Fruit fly (Drosophila melanogaster) whole organism, wandering third instar larva: Measurements from ENCODE around the gene Claspin.

ENCODE experiments used
- Dfd ChIP-seq: fragments of >200 bp; optimal IDR thresholded peaks from 2 replicates; lab custom pipeline; 2017; ENCODE audit warnings: missing biosample characterization, missing genetic modification characterization
- pan ChIP-seq: fragments of >200 bp; optimal IDR thresholded peaks from 2 replicates; lab custom pipeline; 2017
- rgr ChIP-seq: fragments of 200-800 bp; sonication (Bioruptor generic); optimal IDR thresholded peaks from 3 replicates; lab custom pipeline; 2016; ENCODE audit warnings: missing biosample characterization, mild to moderate bottlenecking, missing genetic modification characterization

DNA sequence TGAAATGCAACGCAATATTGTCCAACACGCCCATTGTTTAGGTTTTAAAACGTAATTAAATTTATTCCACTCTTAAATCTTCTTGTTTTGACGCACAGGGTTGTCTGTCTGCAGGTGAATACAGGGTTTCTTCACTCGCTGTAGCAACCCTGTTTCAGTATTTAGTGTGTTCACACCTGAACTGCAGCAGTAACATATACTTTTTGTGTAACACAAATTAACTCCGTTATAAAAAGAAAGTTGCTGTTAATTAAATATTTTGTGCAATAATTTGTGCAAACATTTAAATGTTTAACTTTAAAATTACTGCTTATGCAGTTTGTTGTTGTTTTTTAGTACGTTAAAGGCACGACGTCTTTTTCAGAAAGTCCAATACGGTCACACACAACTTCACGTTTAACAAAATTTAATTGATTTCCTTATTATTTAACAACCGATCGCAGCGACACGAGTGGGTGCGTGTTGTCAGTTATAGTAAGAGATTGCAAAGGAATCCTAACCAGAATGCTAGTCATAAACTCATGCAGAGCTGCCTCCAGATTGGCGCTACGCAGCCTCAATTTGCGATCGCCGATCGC, 21.1 kb upstream of the Claspin start, which contains the start of the genes CG15012 and Fdx2:
- TF ChIP-seq Dfd (GFP tag; lab: Kevin White, UChicago) (no peak), pan (lab: Kevin White, UChicago) (no peak), rgr (GFP tag; lab: Kevin White, UChicago) (peak; percentile 43)
